Worm (Caenorhabditis elegans) whole organism, L2 larva: ENCODE results near the gene adm-2.
A peak's percentile ranks its signal among the peaks of the same experiment; 100 is the strongest.

Experiments used
- C34F6.9 ChIP-seq: fragments of 150-350 bp; optimal IDR thresholded peaks from 2 replicates; lab custom pipeline; 2014; ENCODE audit warnings: missing biosample characterization, missing genetic modification characterization
- F13H6.1 ChIP-seq: sonication (generic microtip); optimal IDR thresholded peaks from 2 replicates; lab custom pipeline; 2016; ENCODE audit warnings: missing genetic modification characterization, missing compliant biosample characterization
- R02D3.7 ChIP-seq: fragments of 150-350 bp; optimal IDR thresholded peaks from 2 replicates; lab custom pipeline; 2014; ENCODE audit warnings: missing biosample characterization, missing genetic modification characterization
- ZK546.5 ChIP-seq: sonication (generic microtip); optimal IDR thresholded peaks from 2 replicates; lab custom pipeline; 2017; ENCODE audit warnings: missing biosample characterization, missing genetic modification characterization
- alr-1 ChIP-seq: fragments of 150-350 bp; optimal IDR thresholded peaks from 2 replicates; lab custom pipeline; 2014; ENCODE audit warnings: missing biosample characterization, missing genetic modification characterization
- ama-1 ChIP-seq: fragments of 150-350 bp; optimal IDR thresholded peaks from 2 replicates; lab custom pipeline; 2018; ENCODE audit warnings: inconsistent platforms
- ceh-16 ChIP-seq: fragments of 150-350 bp; optimal IDR thresholded peaks from 2 replicates; lab custom pipeline; 2014; ENCODE audit warnings: missing biosample characterization, missing genetic modification characterization
- ceh-82 ChIP-seq: fragments of 150-350 bp; optimal IDR thresholded peaks from 2 replicates; lab custom pipeline; 2014; ENCODE audit warnings: missing biosample characterization, missing genetic modification characterization
- crh-2 ChIP-seq: sonication (generic microtip); optimal IDR thresholded peaks from 2 replicates; lab custom pipeline; 2017; ENCODE audit warnings: missing biosample characterization, missing genetic modification characterization
- dmd-4 ChIP-seq: sonication (generic microtip); optimal IDR thresholded peaks from 2 replicates; lab custom pipeline; 2017; ENCODE audit warnings: missing biosample characterization, missing genetic modification characterization
- elt-1 ChIP-seq: fragments of 150-350 bp; optimal IDR thresholded peaks from 2 replicates; lab custom pipeline; 2014; ENCODE audit warnings: missing biosample characterization, missing genetic modification characterization
- elt-3 ChIP-seq: sonication (generic microtip); optimal IDR thresholded peaks from 2 replicates; lab custom pipeline; 2017; ENCODE audit warnings: missing biosample characterization, missing genetic modification characterization
- fos-1 ChIP-seq: fragments of 150-350 bp; optimal IDR thresholded peaks from 2 replicates; lab custom pipeline; 2014; ENCODE audit warnings: missing biosample characterization, missing genetic modification characterization
- gmeb-1 ChIP-seq: fragments of 150-350 bp; optimal IDR thresholded peaks from 2 replicates; lab custom pipeline; 2014; ENCODE audit warnings: missing biosample characterization, missing genetic modification characterization
- lin-13 ChIP-seq: fragments of 150-350 bp; optimal IDR thresholded peaks from 2 replicates; lab custom pipeline; 2014; ENCODE audit warnings: missing biosample characterization, missing genetic modification reagents, missing genetic modification characterization
- lin-39 ChIP-seq: fragments of 150-350 bp; optimal IDR thresholded peaks from 2 replicates; lab custom pipeline; 2014; ENCODE audit warnings: missing biosample characterization, missing genetic modification reagents, missing genetic modification characterization
- lsy-2 ChIP-seq, 2 experiments: fragments of 150-350 bp in 1 of 2; sonication (generic microtip) in 1 of 2; optimal IDR thresholded peaks; 2 replicates each; lab custom pipeline; 2014 to 2017; ENCODE audit warnings: missing biosample characterization in 2 of 2, missing genetic modification characterization in 2 of 2
- mab-5 ChIP-seq: fragments of 150-350 bp; optimal IDR thresholded peaks from 2 replicates; lab custom pipeline; 2014; ENCODE audit warnings: missing biosample characterization, missing genetic modification characterization
- mbf-1 ChIP-seq: sonication (generic microtip); optimal IDR thresholded peaks from 2 replicates; lab custom pipeline; 2017; ENCODE audit warnings: missing biosample characterization, missing genetic modification characterization
- nhr-10 ChIP-seq: sonication (generic microtip); optimal IDR thresholded peaks from 2 replicates; lab custom pipeline; 2017; ENCODE audit warnings: missing biosample characterization, missing genetic modification characterization
- nhr-11 ChIP-seq: fragments of 150-350 bp; optimal IDR thresholded peaks from 2 replicates; lab custom pipeline; 2014; ENCODE audit warnings: missing biosample characterization, missing genetic modification characterization
- nhr-12 ChIP-seq: fragments of 150-350 bp; optimal IDR thresholded peaks from 2 replicates; lab custom pipeline; 2014; ENCODE audit warnings: missing biosample characterization, missing genetic modification characterization
- nhr-129 ChIP-seq: fragments of 150-350 bp; optimal IDR thresholded peaks from 2 replicates; lab custom pipeline; 2014; ENCODE audit warnings: missing biosample characterization, missing genetic modification characterization
- nhr-21 ChIP-seq: fragments of 150-350 bp; optimal IDR thresholded peaks from 2 replicates; lab custom pipeline; 2014; ENCODE audit warnings: missing biosample characterization, missing genetic modification characterization
- nhr-23 ChIP-seq: fragments of 150-350 bp; optimal IDR thresholded peaks from 2 replicates; lab custom pipeline; 2014; ENCODE audit warnings: missing biosample characterization, missing genetic modification reagents, missing genetic modification characterization
- nhr-237 ChIP-seq: fragments of 150-350 bp; optimal IDR thresholded peaks from 2 replicates; lab custom pipeline; 2014; ENCODE audit warnings: missing biosample characterization, missing genetic modification characterization
- nhr-25 ChIP-seq: fragments of 150-350 bp; sonication (generic microtip); optimal IDR thresholded peaks from 3 replicates; lab custom pipeline; 2014; ENCODE audit warnings: missing biosample characterization, missing genetic modification characterization
- nhr-6 ChIP-seq: fragments of 150-350 bp; optimal IDR thresholded peaks from 2 replicates; lab custom pipeline; 2014; ENCODE audit warnings: missing biosample characterization, missing genetic modification characterization
- sem-4 ChIP-seq: fragments of 150-350 bp; optimal IDR thresholded peaks from 2 replicates; lab custom pipeline; 2014; ENCODE audit warnings: missing biosample characterization, missing genetic modification reagents, missing genetic modification characterization
- skn-1 ChIP-seq: sonication (generic microtip); optimal IDR thresholded peaks from 2 replicates; lab custom pipeline; 2017; ENCODE audit warnings: missing biosample characterization, missing genetic modification characterization
- sma-3 ChIP-seq: sonication (generic microtip); optimal IDR thresholded peaks from 2 replicates; lab custom pipeline; 2016; ENCODE audit warnings: missing genetic modification reagents, missing genetic modification characterization, missing compliant biosample characterization
- sma-9 ChIP-seq, 2 experiments: fragments of 150-350 bp in 1 of 2; sonication (generic microtip) in 1 of 2; optimal IDR thresholded peaks; 2 replicates each; lab custom pipeline; 2014 to 2016; ENCODE audit warnings: missing genetic modification characterization in 2 of 2, mild to moderate bottlenecking in 1 of 2, missing biosample characterization in 1 of 2, missing compliant biosample characterization in 1 of 2, missing genetic modification reagents in 1 of 2, moderate library complexity in 1 of 2
- snpc-4 ChIP-seq: fragments of 150-350 bp; optimal IDR thresholded peaks from 2 replicates; lab custom pipeline; 2014; ENCODE audit warnings: missing biosample characterization, missing genetic modification characterization
- unc-39 ChIP-seq: fragments of 150-350 bp; optimal IDR thresholded peaks from 2 replicates; lab custom pipeline; 2014; ENCODE audit warnings: missing biosample characterization, missing genetic modification characterization
- unc-55 ChIP-seq: fragments of 150-350 bp; sonication (generic microtip); optimal IDR thresholded peaks from 3 replicates; lab custom pipeline; 2014; ENCODE audit warnings: missing biosample characterization, missing genetic modification reagents, missing genetic modification characterization
- unc-62 ChIP-seq: fragments of 150-350 bp; optimal IDR thresholded peaks from 2 replicates; lab custom pipeline; 2014; ENCODE audit warnings: missing biosample characterization, missing genetic modification reagents, missing genetic modification characterization
- zag-1 ChIP-seq: fragments of 150-350 bp; optimal IDR thresholded peaks from 2 replicates; lab custom pipeline; 2014; ENCODE audit warnings: missing biosample characterization, missing genetic modification characterization
- ztf-11 ChIP-seq: sonication (generic microtip); optimal IDR thresholded peaks from 2 replicates; lab custom pipeline; 2017; ENCODE audit warnings: missing biosample characterization, missing genetic modification characterization
- ztf-4 ChIP-seq: fragments of 150-350 bp; optimal IDR thresholded peaks from 2 replicates; lab custom pipeline; 2014; ENCODE audit warnings: missing biosample characterization, missing genetic modification characterization

Gene adm-2

DNA sequence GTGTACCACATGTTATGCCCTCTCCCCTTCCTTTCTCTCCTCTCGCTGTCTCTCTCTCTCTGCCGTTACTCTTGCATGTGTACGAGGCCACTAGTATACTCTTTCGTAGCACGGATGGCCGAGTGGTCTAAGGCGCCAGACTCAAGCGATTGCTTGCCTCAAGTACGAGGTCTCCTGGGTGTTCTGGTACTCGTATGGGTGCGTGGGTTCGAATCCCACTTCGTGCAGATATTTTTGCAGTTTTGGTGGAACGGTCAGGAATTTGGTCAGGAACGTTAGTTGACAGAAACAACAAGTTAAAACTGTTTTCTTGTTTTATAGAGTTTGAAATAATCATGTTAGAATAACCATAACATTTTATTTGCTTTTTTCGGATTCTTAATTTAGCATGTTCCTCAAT lies 22.3 kb upstream of the adm-2 start (continued):
- peak; percentile 58 for TF ChIP-seq snpc-4 (tag; lab: Kevin White, UChicago)
- peak; percentile 79 for TF ChIP-seq C34F6.9 (tag; lab: Kevin White, UChicago)
- TF ChIP-seq ceh-82 (tag; lab: Kevin White, UChicago): peak; percentile 18
- TF ChIP-seq crh-2 (tag; lab: Kevin White, UChicago): peak; percentile 85
- TF ChIP-seq nhr-10 (tag; lab: Kevin White, UChicago): peak; percentile 52
- TF ChIP-seq lsy-2 (tag; optimal IDR thresholded peaks at IDR 0.05; lab: Kevin White, UChicago): peak; percentile 60 to 65
- TF ChIP-seq sma-3 (GFP tag; lab: Kevin White, UChicago): peak; percentile 86
- TF ChIP-seq ZK546.5 (tag; lab: Kevin White, UChicago): no peak
- no peak for TF ChIP-seq elt-3 (tag; lab: Kevin White, UChicago)
- TF ChIP-seq nhr-237 (tag; lab: Kevin White, UChicago): no peak
- TF ChIP-seq, all 48 proteins: peak for 33

- TF ChIP-seq nhr-11 (no peak), ama-1 (lab: Kevin White, UChicago) (no peak), nhr-25 (tag; lab: Kevin White, UChicago) (no peak), sma-3 (GFP tag; lab: Kevin White, UChicago) (no peak), skn-1 (tag; lab: Kevin White, UChicago) (no peak)
These were observed 20.9 kb upstream of the adm-2 start for ce11 chrX:13666864-13667263.

DNA sequence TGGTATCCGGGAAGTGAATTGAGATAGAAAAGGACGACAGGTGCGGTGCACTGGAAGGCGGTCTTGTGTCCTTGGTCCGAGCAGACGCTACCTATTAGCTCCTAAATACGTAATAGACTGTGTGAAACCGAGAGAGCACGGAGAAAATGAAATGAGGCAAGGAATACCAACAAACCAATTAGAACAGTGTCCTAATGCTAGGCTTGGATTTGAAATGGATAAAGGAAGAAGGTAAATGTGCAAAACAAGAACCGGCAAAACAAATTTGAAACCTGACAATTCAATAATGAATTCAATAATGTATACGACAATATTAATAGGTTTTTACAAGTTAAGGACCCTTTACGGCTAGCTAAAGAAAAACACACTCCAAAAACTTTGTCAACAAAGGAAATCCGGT lies 19.0 kb upstream of the adm-2 start, which contains the start of gene C04A11.2:
Gene C04A11.2, minus strand, starts transcription at position 101 of the 400 bp plus-strand sequence.
- TF ChIP-seq nhr-11 (no peak), mab-5 (tag; lab: Kevin White, UChicago) (no peak), sma-9 (GFP tag; optimal IDR thresholded peaks at IDR 0.05; lab: Kevin White, UChicago) (no peak), sma-9 (tag; optimal IDR thresholded peaks at IDR 0.05; lab: Kevin White, UChicago) (no peak), snpc-4 (tag; lab: Kevin White, UChicago) (no peak), nhr-21 (tag; lab: Kevin White, UChicago) (no peak), sma-3 (GFP tag; lab: Kevin White, UChicago) (no peak), nhr-129 (tag; lab: Kevin White, UChicago) (no peak), ztf-11 (tag; lab: Kevin White, UChicago) (no peak), lin-13 (GFP tag; lab: Kevin White, UChicago) (no peak), elt-1 (no peak), nhr-23 (tag; lab: Kevin White, UChicago) (no peak), lsy-2 (tag; optimal IDR thresholded peaks at IDR 0.05; lab: Kevin White, UChicago) (no peak), R02D3.7 (no peak), lin-39 (tag; lab: Kevin White, UChicago) (no peak), dmd-4 (tag; lab: Kevin White, UChicago) (no peak), alr-1 (tag; lab: Kevin White, UChicago) (no peak)

ce11 chrX:13669641-13670040 lies 18.1 kb upstream of the adm-2 start:
- no peak for TF ChIP-seq ama-1 (lab: Kevin White, UChicago)
- no peak for TF ChIP-seq mab-5 (tag; lab: Kevin White, UChicago)
- no peak for TF ChIP-seq sma-3 (GFP tag; lab: Kevin White, UChicago)
- TF ChIP-seq crh-2 (tag; lab: Kevin White, UChicago): peak; percentile 73
- peak; percentile 43 for TF ChIP-seq C34F6.9 (tag; lab: Kevin White, UChicago)
- TF ChIP-seq unc-55 (GFP tag; lab: Kevin White, UChicago): peak; percentile 35
- no peak for TF ChIP-seq nhr-12
- peak; percentile 73 for TF ChIP-seq nhr-129 (tag; lab: Kevin White, UChicago)
- TF ChIP-seq gmeb-1: peak; percentile 45
- TF ChIP-seq zag-1: no peak
- TF ChIP-seq nhr-6: no peak
- no peak for TF ChIP-seq sem-4 (tag; lab: Kevin White, UChicago)
- no peak for TF ChIP-seq mbf-1 (tag; lab: Kevin White, UChicago)
- peak in 1 of 2 experiments; percentile 43 for TF ChIP-seq lsy-2 (tag; optimal IDR thresholded peaks at IDR 0.05; lab: Kevin White, UChicago)
- no peak for TF ChIP-seq ztf-4 (tag; lab: Kevin White, UChicago)
- TF ChIP-seq ceh-82 (tag; lab: Kevin White, UChicago): no peak
- TF ChIP-seq unc-39 (tag; lab: Kevin White, UChicago): no peak
- TF ChIP-seq nhr-23 (tag; lab: Kevin White, UChicago): no peak
- no peak for TF ChIP-seq ztf-11 (tag; lab: Kevin White, UChicago)
- no peak for TF ChIP-seq elt-3 (tag; lab: Kevin White, UChicago)
- TF ChIP-seq elt-1: no peak
- peak; percentile 45 for TF ChIP-seq F13H6.1 (tag; lab: Kevin White, UChicago)
- no peak for TF ChIP-seq snpc-4 (tag; lab: Kevin White, UChicago)
- peak; percentile 33 for TF ChIP-seq lin-13 (GFP tag; lab: Kevin White, UChicago)
- TF ChIP-seq sma-9 (GFP tag; optimal IDR thresholded peaks at IDR 0.05; lab: Kevin White, UChicago): peak; percentile 42
- no peak for TF ChIP-seq sma-9 (tag; optimal IDR thresholded peaks at IDR 0.05; lab: Kevin White, UChicago)
- TF ChIP-seq unc-62 (GFP tag; lab: Kevin White, UChicago): no peak
- no peak for TF ChIP-seq ceh-16 (tag; lab: Kevin White, UChicago)
- TF ChIP-seq fos-1 (tag; lab: Kevin White, UChicago): peak; percentile 54
